Fruit fly (Drosophila melanogaster) whole organism, prepupa: Measurements from ENCODE around the gene dac.

Source experiments
- Blimp-1 ChIP-seq: fragments of 200-800 bp; sonication (Bioruptor generic); optimal IDR thresholded peaks from 3 replicates; lab custom pipeline; 2017; ENCODE audit warnings: missing biosample characterization, missing genetic modification characterization, mild to moderate bottlenecking, moderate library complexity, missing genetic modification reagents
- CG10631 ChIP-seq: fragments of 200-800 bp; sonication (Bioruptor generic); optimal IDR thresholded peaks from 2 replicates; lab custom pipeline; 2016; ENCODE audit warnings: missing biosample characterization, missing genetic modification characterization
- CG10669 ChIP-seq: fragments of 200-800 bp; sonication (Bioruptor generic); optimal IDR thresholded peaks from 3 replicates; lab custom pipeline; 2018; ENCODE audit warnings: missing biosample characterization, mild to moderate bottlenecking, missing genetic modification characterization, moderate library complexity
- CG11294 ChIP-seq: fragments of 200-800 bp; sonication (Bioruptor generic); IDR thresholded peaks from 2 replicates; pipeline ENCODE4 v1.3.6; 2022; ENCODE audit warnings: missing biosample characterization, missing genetic modification characterization
- CG11762 ChIP-seq: fragments of 200-800 bp; sonication (Bioruptor generic); optimal IDR thresholded peaks from 3 replicates; lab custom pipeline; 2016; ENCODE audit warnings: missing biosample characterization, missing genetic modification characterization; ENCODE audit not compliant: insufficient read depth
- CG11902 ChIP-seq: fragments of 200-800 bp; sonication (Bioruptor generic); optimal IDR thresholded peaks from 3 replicates; lab custom pipeline; 2016; ENCODE audit warnings: missing biosample characterization, missing genetic modification characterization
- CG1621 ChIP-seq: fragments of 200-800 bp; sonication (Bioruptor generic); optimal IDR thresholded peaks from 3 replicates; lab custom pipeline; 2018; ENCODE audit warnings: missing biosample characterization, mild to moderate bottlenecking, missing genetic modification characterization
- CG31627 ChIP-seq: fragments of 200-800 bp; sonication (Bioruptor generic); optimal IDR thresholded peaks from 3 replicates; lab custom pipeline; 2016; ENCODE audit warnings: missing biosample characterization, missing genetic modification characterization
- CG32006 ChIP-seq: fragments of 200-800 bp; sonication (Bioruptor generic); optimal IDR thresholded peaks from 3 replicates; lab custom pipeline; 2017; ENCODE audit warnings: missing biosample characterization, mild to moderate bottlenecking, missing genetic modification characterization
- CG34406 ChIP-seq: fragments of 200-800 bp; sonication (Bioruptor generic); optimal IDR thresholded peaks from 3 replicates; lab custom pipeline; 2016; ENCODE audit warnings: missing biosample characterization, missing genetic modification characterization
- CG3919 ChIP-seq: fragments of 200-800 bp; sonication (Bioruptor generic); optimal IDR thresholded peaks from 3 replicates; lab custom pipeline; 2016; ENCODE audit warnings: missing biosample characterization, missing genetic modification characterization
- CG4318 ChIP-seq: fragments of 200-800 bp; sonication (Bioruptor generic); optimal IDR thresholded peaks from 3 replicates; lab custom pipeline; 2017; ENCODE audit warnings: missing biosample characterization, mild to moderate bottlenecking, missing genetic modification characterization
- CG6163 ChIP-seq: fragments of 200-800 bp; sonication (Bioruptor generic); IDR thresholded peaks from 3 replicates; pipeline ENCODE4 v1.3.6; 2022; ENCODE audit warnings: missing biosample characterization, missing genetic modification characterization
- CG6276 ChIP-seq: fragments of 200-800 bp; sonication (Bioruptor generic); optimal IDR thresholded peaks from 2 replicates; lab custom pipeline; 2017; ENCODE audit warnings: missing biosample characterization, mild to moderate bottlenecking, missing genetic modification characterization
- CG6808 ChIP-seq: fragments of 200-800 bp; sonication (Bioruptor generic); optimal IDR thresholded peaks from 3 replicates; lab custom pipeline; 2017; ENCODE audit warnings: missing biosample characterization, missing genetic modification characterization, mild to moderate bottlenecking, moderate library complexity, missing genetic modification reagents
- CG6854 ChIP-seq: fragments of 200-800 bp; sonication (Bioruptor generic); optimal IDR thresholded peaks from 2 replicates; lab custom pipeline; 2017; ENCODE audit warnings: missing biosample characterization, mild to moderate bottlenecking, missing genetic modification characterization
- CG8119 ChIP-seq: fragments of 200-800 bp; sonication (Bioruptor generic); IDR thresholded peaks from 3 replicates; pipeline ENCODE4 v1.3.6; 2022; ENCODE audit warnings: missing biosample characterization, missing genetic modification characterization
- CG9139 ChIP-seq: fragments of 200-800 bp; sonication (Bioruptor generic); optimal IDR thresholded peaks from 3 replicates; lab custom pipeline; 2017; ENCODE audit warnings: missing biosample characterization, mild to moderate bottlenecking, missing genetic modification characterization
- Eip75B ChIP-seq: fragments of 200-800 bp; sonication (Bioruptor generic); optimal IDR thresholded peaks from 3 replicates; lab custom pipeline; 2016; ENCODE audit warnings: missing biosample characterization, missing genetic modification characterization
- Eip78C ChIP-seq: fragments of 200-800 bp; sonication (Bioruptor generic); peaks from one replicate; lab custom pipeline; 2016; ENCODE audit warnings: missing biosample characterization, missing genetic modification characterization
- Eip93F ChIP-seq: fragments of 200-800 bp; sonication (Bioruptor generic); optimal IDR thresholded peaks from 2 replicates; lab custom pipeline; 2016; ENCODE audit warnings: missing biosample characterization, mild to moderate bottlenecking, missing genetic modification characterization
- Ets21C ChIP-seq: fragments of 200-800 bp; sonication (Bioruptor generic); optimal IDR thresholded peaks from 3 replicates; lab custom pipeline; 2016; ENCODE audit warnings: missing biosample characterization, missing genetic modification characterization
- Ets96B ChIP-seq: fragments of 200-800 bp; optimal IDR thresholded peaks from 2 replicates; lab custom pipeline; 2019; ENCODE audit warnings: missing biosample characterization, mild to moderate bottlenecking, missing genetic modification characterization, moderate library complexity
- Gug ChIP-seq: fragments of 200-800 bp; sonication (Bioruptor generic); IDR thresholded peaks from 2 replicates; pipeline ENCODE4 v1.3.6; 2022; ENCODE audit warnings: missing biosample characterization, missing genetic modification characterization
- Hr39 ChIP-seq: fragments of 200-800 bp; sonication (Bioruptor generic); optimal IDR thresholded peaks from 2 replicates; lab custom pipeline; 2016; ENCODE audit warnings: missing biosample characterization, missing genetic modification characterization
- Lpt ChIP-seq: fragments of 200-800 bp; sonication (Bioruptor generic); optimal IDR thresholded peaks from 3 replicates; lab custom pipeline; 2016; ENCODE audit warnings: missing biosample characterization, missing genetic modification characterization
- Met ChIP-seq: fragments of 200-800 bp; sonication (Bioruptor generic); optimal IDR thresholded peaks from 3 replicates; lab custom pipeline; 2016; ENCODE audit warnings: missing biosample characterization, missing genetic modification characterization
- OdsH ChIP-seq: fragments of 200-800 bp; sonication (Bioruptor generic); optimal IDR thresholded peaks from 3 replicates; lab custom pipeline; 2016; ENCODE audit warnings: missing biosample characterization, missing genetic modification characterization
- Smox ChIP-seq: fragments of 200-800 bp; sonication (Bioruptor generic); optimal IDR thresholded peaks from 3 replicates; lab custom pipeline; 2016; ENCODE audit warnings: missing biosample characterization, missing genetic modification characterization
- Sox102F ChIP-seq: fragments of 200-800 bp; sonication (Bioruptor generic); optimal IDR thresholded peaks from 2 replicates; lab custom pipeline; 2016; ENCODE audit warnings: missing biosample characterization, mild to moderate bottlenecking, missing genetic modification characterization
- achi ChIP-seq: fragments of 200-800 bp; sonication (Bioruptor generic); optimal IDR thresholded peaks from 3 replicates; lab custom pipeline; 2016; ENCODE audit warnings: missing biosample characterization, missing genetic modification characterization
- acj6 ChIP-seq: fragments of 200-800 bp; sonication (Bioruptor generic); optimal IDR thresholded peaks from 3 replicates; lab custom pipeline; 2016; ENCODE audit warnings: missing biosample characterization, missing genetic modification characterization
- dac ChIP-seq: fragments of 200-800 bp; sonication (Bioruptor generic); optimal IDR thresholded peaks from 2 replicates; lab custom pipeline; 2017; ENCODE audit warnings: missing biosample characterization, mild to moderate bottlenecking, missing genetic modification characterization
- dsx ChIP-seq: fragments of 200-800 bp; optimal IDR thresholded peaks from 3 replicates; lab custom pipeline; 2019; ENCODE audit warnings: missing biosample characterization, mild to moderate bottlenecking, missing genetic modification characterization, moderate library complexity; ENCODE audit not compliant: poor library complexity, severe bottlenecking
- eg ChIP-seq: fragments of 200-800 bp; sonication (Bioruptor generic); IDR thresholded peaks from 3 replicates; pipeline ENCODE4 v1.3.6; 2022; ENCODE audit warnings: missing biosample characterization, missing genetic modification characterization
- esn ChIP-seq: fragments of 200-800 bp; sonication (Bioruptor generic); optimal IDR thresholded peaks from 2 replicates; lab custom pipeline; 2016; ENCODE audit warnings: missing biosample characterization, mild to moderate bottlenecking, missing genetic modification characterization, moderate library complexity
- fd59A ChIP-seq: fragments of 200-800 bp; sonication (Bioruptor generic); optimal IDR thresholded peaks from 2 replicates; lab custom pipeline; 2017; ENCODE audit warnings: missing biosample characterization, mild to moderate bottlenecking, missing genetic modification characterization, missing genetic modification reagents
- fkh ChIP-seq: fragments of 200-800 bp; sonication (Bioruptor generic); optimal IDR thresholded peaks from 3 replicates; lab custom pipeline; 2017; ENCODE audit warnings: missing biosample characterization, mild to moderate bottlenecking, missing genetic modification characterization, moderate library complexity
- net ChIP-seq: fragments of 200-800 bp; sonication (Bioruptor generic); optimal IDR thresholded peaks from 3 replicates; lab custom pipeline; 2016; ENCODE audit warnings: missing biosample characterization, missing genetic modification characterization
- pdm3 ChIP-seq: fragments of 200-800 bp; sonication (Bioruptor generic); optimal IDR thresholded peaks from 3 replicates; lab custom pipeline; 2016; ENCODE audit warnings: missing biosample characterization, missing genetic modification characterization
- spab ChIP-seq: fragments of 200-800 bp; sonication (Bioruptor generic); optimal IDR thresholded peaks from 2 replicates; lab custom pipeline; 2017; ENCODE audit warnings: missing biosample characterization, mild to moderate bottlenecking, missing genetic modification characterization, missing genetic modification reagents
- ss ChIP-seq, 2 experiments: fragments of 200-800 bp; sonication (Bioruptor generic); optimal IDR thresholded peaks; 2 replicates in 1 of 2; 3 replicates in 1 of 2; lab custom pipeline; 2017 to 2018; ENCODE audit warnings: mild to moderate bottlenecking in 2 of 2, missing biosample characterization in 2 of 2, missing genetic modification characterization in 2 of 2, moderate library complexity in 1 of 2
- svp ChIP-seq: fragments of 200-800 bp; sonication (Bioruptor generic); peaks from one replicate; lab custom pipeline; 2016; ENCODE audit warnings: missing biosample characterization, missing genetic modification characterization

The dac gene

DNA sequence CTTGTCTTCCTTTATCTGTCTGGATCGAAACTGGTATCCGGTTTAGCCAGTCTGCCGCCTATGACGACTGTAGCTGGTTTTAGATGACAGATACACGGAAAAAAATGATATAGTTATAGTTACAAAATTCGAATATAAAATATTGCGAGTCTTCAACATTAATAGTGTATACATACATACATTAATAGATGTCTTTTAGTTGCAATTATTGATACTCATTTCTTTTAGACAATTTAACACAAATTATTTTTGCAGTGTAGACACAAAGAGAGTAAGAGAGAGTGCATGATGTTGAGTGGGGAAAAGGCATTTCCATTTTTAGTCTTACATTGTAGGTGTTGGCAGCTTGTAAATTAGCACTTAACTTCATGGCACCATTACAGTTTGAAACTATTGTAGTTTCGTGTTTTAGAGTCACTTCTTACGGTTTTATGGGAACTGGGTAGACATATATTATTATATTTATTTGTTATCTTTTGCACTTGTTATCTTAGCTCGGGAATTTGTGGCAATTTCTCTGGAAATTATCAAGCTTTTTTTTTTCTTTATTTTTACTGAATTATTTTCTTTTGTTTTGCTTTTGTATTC, 9.5 kb upstream of the dac start (continued):
- TF ChIP-seq CG34406 (GFP tag; lab: Kevin White, UChicago) (peak; percentile 96), esn (GFP tag; lab: Kevin White, UChicago) (peak; percentile 90), CG11762 (GFP tag; lab: Kevin White, UChicago) (no peak), CG10631 (GFP tag; lab: Kevin White, UChicago) (peak; percentile 93), acj6 (GFP tag; lab: Kevin White, UChicago) (peak; percentile 92), CG9139 (GFP tag; lab: Kevin White, UChicago) (no peak), Lpt (GFP tag; lab: Kevin White, UChicago) (peak; percentile 94), Eip93F (no peak), fkh (GFP tag; lab: Kevin White, UChicago) (no peak), CG6276 (GFP tag; lab: Kevin White, UChicago) (no peak), CG8119 (GFP tag; lab: Robert Waterston, UW) (peak; percentile 97), CG1621 (tag; lab: Kevin White, UChicago) (peak; percentile 93), CG6163 (GFP tag; lab: Robert Waterston, UW) (peak; percentile 81), eg (peak; percentile 62), Gug (GFP tag; lab: Robert Waterston, UW) (no peak), net (GFP tag; lab: Kevin White, UChicago) (peak; percentile 94), Ets21C (GFP tag; lab: Kevin White, UChicago) (peak; percentile 72), CG31627 (peak; percentile 83), Hr39 (GFP tag; lab: Kevin White, UChicago) (peak; percentile 80), CG6854 (no peak), fd59A (GFP tag; lab: Kevin White, UChicago) (peak; percentile 88), CG3919 (no peak), Met (GFP tag; lab: Kevin White, UChicago) (peak; percentile 29), CG6808 (GFP tag; lab: Kevin White, UChicago) (no peak), Eip78C (GFP tag; lab: Kevin White, UChicago) (peak; percentile 18)
- TF ChIP-seq, all 60 proteins: peak for 37

DNA sequence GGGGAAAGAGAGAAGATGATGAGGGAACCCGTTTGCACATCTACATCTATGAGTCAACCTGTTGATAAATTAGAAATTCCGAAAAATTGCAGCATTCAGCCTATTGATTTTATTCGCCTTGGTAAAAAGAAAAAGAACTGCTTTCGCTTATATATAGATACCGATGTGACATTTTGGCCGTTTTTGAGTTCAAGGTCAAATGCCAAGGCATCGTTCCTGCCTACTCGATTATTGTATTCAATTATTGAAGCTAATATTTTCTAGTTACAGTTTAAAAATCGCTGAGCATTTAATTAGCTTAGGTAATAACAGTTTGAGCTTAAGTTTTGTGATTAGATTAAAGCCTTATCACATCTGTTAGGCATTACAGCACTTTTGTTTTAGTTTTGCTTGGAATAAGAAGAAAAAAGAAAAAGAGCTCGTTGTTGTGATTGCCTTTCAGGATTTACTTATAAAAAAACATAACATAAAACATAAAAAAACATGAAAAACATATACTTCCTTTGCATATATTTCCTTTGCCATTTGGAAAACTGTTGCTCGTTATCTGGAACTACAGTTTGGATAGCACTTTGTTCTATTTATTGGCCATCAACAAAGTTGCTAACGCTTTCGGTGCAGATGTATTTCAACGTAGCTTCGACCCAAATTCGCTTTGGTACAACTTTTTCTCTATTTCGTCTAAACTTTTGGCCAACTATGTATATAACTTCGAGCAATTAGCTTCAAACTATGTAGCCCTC, 8.4 kb upstream of the dac start:
- no peak for TF ChIP-seq Sox102F (GFP tag; lab: Kevin White, UChicago)
- TF ChIP-seq svp (GFP tag; lab: Kevin White, UChicago) = peak; percentile 9

DNA sequence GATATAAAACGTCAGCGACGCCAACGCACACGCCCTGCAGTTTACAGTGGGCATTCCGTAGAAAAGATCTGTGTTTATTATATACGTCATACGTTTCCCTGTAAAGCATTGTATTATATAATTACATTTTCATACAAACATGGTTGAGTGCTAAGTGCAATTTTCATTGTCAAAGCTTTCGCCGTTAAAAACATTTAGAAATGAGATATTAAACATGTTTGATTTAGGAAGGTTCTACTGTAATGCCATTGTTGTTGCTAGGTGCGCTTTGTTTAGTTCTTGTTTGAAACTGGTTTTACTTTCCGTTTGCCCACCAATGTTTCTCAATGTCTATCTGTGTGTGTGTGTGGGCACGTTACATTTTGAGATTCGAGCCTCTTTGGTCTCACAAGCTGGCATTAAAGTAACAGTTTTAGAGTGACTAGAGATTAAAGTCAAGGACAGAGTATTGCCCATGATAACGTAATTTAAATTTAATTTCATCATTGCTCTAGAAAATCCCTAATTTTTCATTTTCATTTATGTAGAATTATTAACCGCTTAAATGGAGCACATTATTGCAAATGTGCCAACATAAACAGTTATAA, 6.9 kb upstream of the dac start:
- peak; percentile 89 for TF ChIP-seq CG10669 (GFP tag; lab: Kevin White, UChicago)
- TF ChIP-seq net (GFP tag; lab: Kevin White, UChicago) = peak; percentile 84
- peak; percentile 90 for TF ChIP-seq fd59A (GFP tag; lab: Kevin White, UChicago)
- peak; percentile 88 to 90 for TF ChIP-seq ss (GFP tag; optimal IDR thresholded peaks at IDR 0.05; lab: Kevin White, UChicago)
- peak; percentile 90 for TF ChIP-seq CG8119 (GFP tag; lab: Robert Waterston, UW)
- peak; percentile 89 for TF ChIP-seq achi (GFP tag; lab: Kevin White, UChicago)
- peak; percentile 87 for TF ChIP-seq spab (GFP tag; lab: Kevin White, UChicago)
- peak; percentile 91 for TF ChIP-seq dsx (GFP tag; lab: Kevin White, UChicago)
- peak; percentile 75 for TF ChIP-seq CG6854
- TF ChIP-seq Blimp-1 = peak; percentile 60
- peak; percentile 92 for TF ChIP-seq Ets96B
- TF ChIP-seq pdm3 (GFP tag; lab: Kevin White, UChicago) = peak; percentile 92
- peak; percentile 68 for TF ChIP-seq CG4318 (GFP tag; lab: Kevin White, UChicago)
- TF ChIP-seq CG11902 = peak; percentile 60
- TF ChIP-seq CG9139 (GFP tag; lab: Kevin White, UChicago) = peak; percentile 83
- TF ChIP-seq Eip75B (GFP tag; lab: Kevin White, UChicago) = peak; percentile 92
- TF ChIP-seq CG11294 (GFP tag; lab: Robert Waterston, UW) = peak; percentile 71
- peak; percentile 80; the same call in 1 of the 2 replicates for TF ChIP-seq Gug (GFP tag; lab: Robert Waterston, UW)
- peak; percentile 65 for TF ChIP-seq CG11762 (GFP tag; lab: Kevin White, UChicago)
- TF ChIP-seq svp (GFP tag; lab: Kevin White, UChicago) = peak; percentile 93
- peak; percentile 82 for TF ChIP-seq Smox (GFP tag; lab: Kevin White, UChicago)
- TF ChIP-seq OdsH (GFP tag; lab: Kevin White, UChicago) = peak; percentile 89
- TF ChIP-seq dac (GFP tag; lab: Kevin White, UChicago) = peak; percentile 61
- TF ChIP-seq CG32006 (GFP tag; lab: Kevin White, UChicago) = peak; percentile 91
- peak; percentile 84 for TF ChIP-seq CG3919
- peak; percentile 87 for TF ChIP-seq CG34406 (GFP tag; lab: Kevin White, UChicago)
- no peak for TF ChIP-seq fkh (GFP tag; lab: Kevin White, UChicago)
